Fruit fly (Drosophila melanogaster) whole organism, prepupa: ENCODE data around the gene Shab.

Experiments used
- CG3919 ChIP-seq: fragments of 200-800 bp; sonication (Bioruptor generic); optimal IDR thresholded peaks from 3 replicates; lab custom pipeline; 2016; ENCODE audit warnings: missing biosample characterization, missing genetic modification characterization
- CG6792 ChIP-seq: fragments of 200-800 bp; sonication (Bioruptor generic); optimal IDR thresholded peaks from 3 replicates; lab custom pipeline; 2016; ENCODE audit warnings: missing biosample characterization, missing genetic modification characterization
- CG6854 ChIP-seq: fragments of 200-800 bp; sonication (Bioruptor generic); optimal IDR thresholded peaks from 2 replicates; lab custom pipeline; 2017; ENCODE audit warnings: missing biosample characterization, mild to moderate bottlenecking, missing genetic modification characterization
- CG7368 ChIP-seq: fragments of 200-800 bp; sonication (Bioruptor generic); optimal IDR thresholded peaks from 3 replicates; lab custom pipeline; 2016; ENCODE audit warnings: missing biosample characterization, missing genetic modification characterization
- Eip93F ChIP-seq: fragments of 200-800 bp; sonication (Bioruptor generic); optimal IDR thresholded peaks from 2 replicates; lab custom pipeline; 2016; ENCODE audit warnings: missing biosample characterization, mild to moderate bottlenecking, missing genetic modification characterization
- Ets21C ChIP-seq: fragments of 200-800 bp; sonication (Bioruptor generic); optimal IDR thresholded peaks from 3 replicates; lab custom pipeline; 2016; ENCODE audit warnings: missing biosample characterization, missing genetic modification characterization
- Hr39 ChIP-seq: fragments of 200-800 bp; sonication (Bioruptor generic); optimal IDR thresholded peaks from 2 replicates; lab custom pipeline; 2016; ENCODE audit warnings: missing biosample characterization, missing genetic modification characterization
- Lpt ChIP-seq: fragments of 200-800 bp; sonication (Bioruptor generic); optimal IDR thresholded peaks from 3 replicates; lab custom pipeline; 2016; ENCODE audit warnings: missing biosample characterization, missing genetic modification characterization
- Sox15 ChIP-seq: fragments of 200-800 bp; sonication (Bioruptor generic); optimal IDR thresholded peaks from 3 replicates; lab custom pipeline; 2016; ENCODE audit warnings: missing biosample characterization, missing genetic modification characterization
- fd59A ChIP-seq: fragments of 200-800 bp; sonication (Bioruptor generic); optimal IDR thresholded peaks from 2 replicates; lab custom pipeline; 2017; ENCODE audit warnings: missing biosample characterization, mild to moderate bottlenecking, missing genetic modification characterization, missing genetic modification reagents
- spab ChIP-seq: fragments of 200-800 bp; sonication (Bioruptor generic); optimal IDR thresholded peaks from 2 replicates; lab custom pipeline; 2017; ENCODE audit warnings: missing biosample characterization, mild to moderate bottlenecking, missing genetic modification characterization, missing genetic modification reagents

DNA sequence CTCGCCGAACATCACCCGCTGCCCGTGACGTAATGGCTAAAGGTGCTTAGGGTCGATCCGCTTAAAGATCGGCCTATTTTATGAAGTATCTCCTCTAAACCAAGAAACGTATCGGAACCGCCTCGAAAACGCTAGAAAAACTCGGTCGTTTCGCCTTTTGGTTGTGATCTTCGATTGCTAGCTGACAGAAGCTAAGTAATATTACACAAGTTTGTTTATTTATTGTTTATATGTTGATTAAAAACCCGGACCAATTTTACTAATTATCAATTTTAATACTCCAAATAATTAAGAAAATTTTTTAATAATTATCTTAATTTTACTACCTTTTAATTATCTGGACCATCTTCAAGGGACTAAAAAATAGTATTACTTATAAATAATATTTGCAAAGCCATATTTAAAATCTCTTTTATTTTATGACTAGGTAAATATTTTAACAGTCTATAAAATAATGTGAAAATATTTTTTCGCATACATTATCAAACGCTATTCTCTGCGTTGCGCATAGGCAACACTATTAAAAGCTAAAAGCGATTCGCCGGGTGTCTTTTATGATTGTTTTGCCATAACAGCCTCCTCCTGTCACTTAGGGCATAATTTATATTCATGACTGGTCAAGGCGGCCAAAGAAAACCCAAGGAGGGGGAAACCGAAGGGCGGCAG, 838 bp upstream of the Shab start:
- TF ChIP-seq Lpt (GFP tag; lab: Kevin White, UChicago), result no peak
- TF ChIP-seq CG6854, result no peak
- no peak for TF ChIP-seq Eip93F (GFP tag; lab: Kevin White, UChicago)
- TF ChIP-seq Hr39 (GFP tag; lab: Kevin White, UChicago), result no peak
- TF ChIP-seq Sox15 (GFP tag; lab: Kevin White, UChicago), result no peak
- no peak for TF ChIP-seq Ets21C
- TF ChIP-seq CG7368 (GFP tag; lab: Kevin White, UChicago), result no peak
- TF ChIP-seq spab (GFP tag; lab: Kevin White, UChicago), result no peak
- TF ChIP-seq CG6792 (GFP tag; lab: Kevin White, UChicago), result no peak
- TF ChIP-seq fd59A, result no peak
- no peak for TF ChIP-seq CG3919
